Worm (Caenorhabditis elegans): ENCODE measurements around the gene rps-24.

rps-24 gene

ce11 chrIV:410420-410891 lies 24.8 kb downstream of the rps-24 start, which contains the start of gene T07A9.12 (continued):
- TF ChIP-seq ZK546.5 (tag; optimal IDR thresholded peaks at IDR 0.05) = no peak
- TF ChIP-seq jun-1 (tag; optimal IDR thresholded peaks at IDR 0.05) = peak; percentile 65
- peak; percentile 68 for TF ChIP-seq nhr-43 (tag; optimal IDR thresholded peaks at IDR 0.05; ENCODE audit: poor library complexity, severe bottlenecking)
- peak; percentile 59 for TF ChIP-seq hmg-11 (tag; optimal IDR thresholded peaks at IDR 0.05)
- no peak for TF ChIP-seq nhr-67 (tag; optimal IDR thresholded peaks at IDR 0.05)
- no peak for TF ChIP-seq sea-2 (GFP tag; optimal IDR thresholded peaks at IDR 0.05)
- no peak for TF ChIP-seq unc-62 (GFP tag; optimal IDR thresholded peaks at IDR 0.05)
- TF ChIP-seq aly-2 (tag; optimal IDR thresholded peaks at IDR 0.05) = no peak
- TF ChIP-seq nhr-12 (tag; optimal IDR thresholded peaks at IDR 0.05) = no peak
- TF ChIP-seq fkh-10 (GFP tag; optimal IDR thresholded peaks at IDR 0.05) = no peak
- TF ChIP-seq pha-4 (tag; optimal IDR thresholded peaks at IDR 0.05) = peak; percentile 93
- peak; percentile 79 for TF ChIP-seq skn-1 (tag; optimal IDR thresholded peaks at IDR 0.05)
- no peak for TF ChIP-seq nhr-237 (tag; optimal IDR thresholded peaks at IDR 0.05)
- no peak for TF ChIP-seq mdl-1 (tag; optimal IDR thresholded peaks at IDR 0.05)
- TF ChIP-seq nhr-76 (tag; optimal IDR thresholded peaks at IDR 0.05) = no peak
- TF ChIP-seq elt-2 (tag; optimal IDR thresholded peaks at IDR 0.05) = peak; percentile 73

DNA sequence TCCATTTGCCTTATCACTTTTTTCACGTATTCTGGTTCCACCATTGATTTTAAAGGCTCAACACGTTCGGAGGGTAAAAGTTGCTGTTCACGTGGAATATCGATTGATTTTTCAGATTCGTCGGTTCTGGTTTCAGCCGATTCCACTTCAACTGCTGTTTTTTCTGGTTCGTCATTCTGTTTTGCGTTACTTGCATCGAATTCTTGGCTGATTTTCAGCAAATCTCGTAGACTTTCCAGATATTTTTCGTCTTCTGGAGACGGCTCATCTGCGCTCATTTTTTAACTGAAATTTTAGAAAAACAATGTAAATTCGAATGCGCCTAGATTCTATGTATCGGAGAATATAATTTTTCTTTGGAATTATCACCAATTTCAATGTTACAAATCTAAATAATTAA lies 34.0 kb downstream of the rps-24 start, which contains the start of gene eri-1:
eri-1 (minus strand) TSS at position 285 of the 400 bp plus-strand sequence.
- TF ChIP-seq nfya-1 (tag; optimal IDR thresholded peaks at IDR 0.05; ENCODE audit: insufficient read depth) (no peak), nhr-76 (tag; optimal IDR thresholded peaks at IDR 0.05) (no peak), eor-1 (tag; optimal IDR thresholded peaks at IDR 0.05) (no peak), tbx-2 (tag; optimal IDR thresholded peaks at IDR 0.05) (no peak), ztf-11 (tag; optimal IDR thresholded peaks at IDR 0.05) (no peak), lsy-12 (tag; optimal IDR thresholded peaks at IDR 0.05) (no peak), ceh-28 (tag; optimal IDR thresholded peaks at IDR 0.05) (peak; percentile 21), ama-1 (optimal IDR thresholded peaks at IDR 0.05) (no peak), nhr-43 (tag; optimal IDR thresholded peaks at IDR 0.05; ENCODE audit: poor library complexity, severe bottlenecking) (no peak)

DNA sequence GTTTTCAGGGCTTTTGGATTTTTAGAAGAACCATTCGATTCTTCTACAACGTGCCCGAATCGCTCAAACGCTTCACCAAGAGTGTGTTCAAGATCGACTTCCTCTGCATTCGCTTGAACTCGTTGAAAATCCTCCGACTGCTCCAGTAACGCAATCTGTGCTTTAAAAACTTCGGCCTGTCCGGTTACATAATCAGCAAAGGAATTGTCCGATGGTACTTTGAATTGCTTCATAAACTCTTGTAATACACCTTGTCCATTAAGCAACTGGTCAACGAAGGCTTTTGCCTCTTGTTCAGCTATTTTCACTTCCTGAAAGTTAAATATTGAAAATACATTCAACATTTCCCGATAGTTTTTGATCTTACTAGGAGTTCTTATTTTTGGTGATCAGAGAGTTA lies 35.0 kb downstream of the rps-24 start:
- TF ChIP-seq pha-4 (tag; optimal IDR thresholded peaks at IDR 0.05) = no peak
- TF ChIP-seq nhr-77 (tag; optimal IDR thresholded peaks at IDR 0.05) = no peak
- no peak for TF ChIP-seq nfya-1 (tag; optimal IDR thresholded peaks at IDR 0.05; ENCODE audit: insufficient read depth)
- TF ChIP-seq elt-3 (tag; optimal IDR thresholded peaks at IDR 0.05) = no peak
- TF ChIP-seq ceh-82 (tag; optimal IDR thresholded peaks at IDR 0.05) = no peak
- TF ChIP-seq unc-62 (GFP tag; optimal IDR thresholded peaks at IDR 0.05) = no peak
- TF ChIP-seq nhr-28 (tag; optimal IDR thresholded peaks at IDR 0.05) = no peak
- TF ChIP-seq hmg-11 (tag; optimal IDR thresholded peaks at IDR 0.05) = no peak
- no peak for TF ChIP-seq ztf-4 (tag; optimal IDR thresholded peaks at IDR 0.05)
- no peak for TF ChIP-seq fkh-10 (GFP tag; optimal IDR thresholded peaks at IDR 0.05)
- no peak for TF ChIP-seq nhr-11 (tag; optimal IDR thresholded peaks at IDR 0.05)
- TF ChIP-seq tbx-2 (tag; optimal IDR thresholded peaks at IDR 0.05) = no peak
- no peak for TF ChIP-seq pqm-1 (tag; optimal IDR thresholded peaks at IDR 0.05)
- TF ChIP-seq nhr-12 (tag; optimal IDR thresholded peaks at IDR 0.05) = no peak

- no peak for TF ChIP-seq pha-4 (tag; optimal IDR thresholded peaks at IDR 0.05)
- no peak for TF ChIP-seq nhr-25 (tag; optimal IDR thresholded peaks at IDR 0.05)
- TF ChIP-seq sea-2 (GFP tag; optimal IDR thresholded peaks at IDR 0.05) = no peak
Observed at ce11 chrIV:422112-422511, 36.4 kb downstream of the rps-24 start.

ce11 chrIV:425052-425451 lies 39.4 kb downstream of the rps-24 start, which contains the start of gene daf-18:
Gene daf-18, minus strand, starts transcription at chrIV:425177.
- TF ChIP-seq nhr-12 (tag; optimal IDR thresholded peaks at IDR 0.05) (no peak), nhr-77 (tag; optimal IDR thresholded peaks at IDR 0.05) (no peak), nhr-28 (tag; optimal IDR thresholded peaks at IDR 0.05) (no peak), pha-4 (tag; optimal IDR thresholded peaks at IDR 0.05) (no peak), R02D3.7 (tag; optimal IDR thresholded peaks at IDR 0.05) (no peak), ceh-9 (tag; optimal IDR thresholded peaks at IDR 0.05) (no peak), sea-2 (GFP tag; optimal IDR thresholded peaks at IDR 0.05) (no peak), jun-1 (tag; optimal IDR thresholded peaks at IDR 0.05) (no peak), lsy-12 (tag; optimal IDR thresholded peaks at IDR 0.05) (no peak), egl-5 (tag; optimal IDR thresholded peaks at IDR 0.05) (no peak), skn-1 (tag; optimal IDR thresholded peaks at IDR 0.05) (no peak), elt-1 (tag; optimal IDR thresholded peaks at IDR 0.05) (no peak), nhr-67 (tag; optimal IDR thresholded peaks at IDR 0.05) (no peak), elt-3 (tag; optimal IDR thresholded peaks at IDR 0.05) (no peak), nhr-23 (tag; optimal IDR thresholded peaks at IDR 0.05) (no peak), ceh-28 (tag; optimal IDR thresholded peaks at IDR 0.05) (no peak)
